Fruit fly (Drosophila melanogaster) whole organism, embryonic: ENCODE measurements around the gene Atg8b.

Experiments
- B-H1 ChIP-seq: fragments of 200-800 bp; sonication (Bioruptor generic); IDR thresholded peaks from 3 replicates; pipeline ENCODE4 v1.3.6; 2022; ENCODE audit warnings: missing biosample characterization, missing genetic modification characterization
- CG10274 ChIP-seq: fragments of 200-800 bp; sonication (Bioruptor generic); optimal IDR thresholded peaks from 3 replicates; lab custom pipeline; 2017; ENCODE audit warnings: missing biosample characterization, mild to moderate bottlenecking, missing genetic modification characterization
- CG12071 ChIP-seq: fragments of 200-800 bp; sonication (Bioruptor generic); optimal IDR thresholded peaks from 3 replicates; lab custom pipeline; 2018; ENCODE audit warnings: missing biosample characterization, mild to moderate bottlenecking, missing genetic modification characterization
- CG12299 ChIP-seq: fragments of 200-800 bp; sonication (Bioruptor generic); optimal IDR thresholded peaks from 2 replicates; lab custom pipeline; 2018; ENCODE audit warnings: missing biosample characterization, mild to moderate bottlenecking, missing genetic modification characterization
- CG13424 ChIP-seq: fragments of 200-800 bp; sonication (Bioruptor generic); optimal IDR thresholded peaks from 2 replicates; lab custom pipeline; 2019; ENCODE audit warnings: missing biosample characterization, mild to moderate bottlenecking, missing genetic modification characterization, moderate library complexity
- CG14860 ChIP-seq: fragments of 200-800 bp; sonication (Bioruptor generic); IDR thresholded peaks from 3 replicates; pipeline ENCODE4 v1.3.6; 2022; ENCODE audit warnings: missing biosample characterization, missing genetic modification characterization; ENCODE audit not compliant: partially characterized antibody
- CG15011 ChIP-seq: fragments of 200-800 bp; sonication (Bioruptor generic); optimal IDR thresholded peaks from 3 replicates; lab custom pipeline; 2018; ENCODE audit warnings: missing biosample characterization, mild to moderate bottlenecking, missing genetic modification characterization
- CG16815 ChIP-seq: fragments of 200-800 bp; sonication (Bioruptor generic); optimal IDR thresholded peaks from 3 replicates; lab custom pipeline; 2017; ENCODE audit warnings: missing biosample characterization, mild to moderate bottlenecking, missing genetic modification characterization
- CG18476 ChIP-seq: fragments of 200-800 bp; sonication (Bioruptor generic); optimal IDR thresholded peaks from 2 replicates; lab custom pipeline; 2016; ENCODE audit warnings: missing biosample characterization, mild to moderate bottlenecking, missing genetic modification characterization
- CG30020 ChIP-seq: fragments of 200-800 bp; optimal IDR thresholded peaks from 2 replicates; lab custom pipeline; 2019; ENCODE audit warnings: missing biosample characterization, mild to moderate bottlenecking, missing genetic modification characterization, moderate library complexity
- CG31441 ChIP-seq: fragments of 200-800 bp; sonication (Bioruptor generic); IDR thresholded peaks from 2 replicates; pipeline ENCODE4 v1.3.6; 2022; ENCODE audit warnings: missing biosample characterization, missing genetic modification characterization
- CG3163 ChIP-seq: fragments of 200-800 bp; sonication (Bioruptor generic); optimal IDR thresholded peaks from 3 replicates; lab custom pipeline; 2016; ENCODE audit warnings: missing biosample characterization, missing genetic modification characterization
- CG43689 ChIP-seq: fragments of 200-800 bp; sonication (Bioruptor generic); IDR thresholded peaks from 2 replicates; pipeline ENCODE4 v1.3.6; 2022; ENCODE audit warnings: missing biosample characterization, missing genetic modification characterization
- CG4617 ChIP-seq: fragments of 200-800 bp; sonication (Bioruptor generic); optimal IDR thresholded peaks from 3 replicates; lab custom pipeline; 2016; ENCODE audit warnings: missing biosample characterization, missing genetic modification characterization, borderline replicate concordance
- CG6813 ChIP-seq: fragments of 200-800 bp; sonication (Bioruptor generic); optimal IDR thresholded peaks from 2 replicates; lab custom pipeline; 2017; ENCODE audit warnings: missing biosample characterization, missing genetic modification characterization, mild to moderate bottlenecking, moderate library complexity, missing genetic modification reagents
- CG7928 ChIP-seq: fragments of 200-800 bp; sonication (Bioruptor generic); optimal IDR thresholded peaks from 2 replicates; lab custom pipeline; 2017; ENCODE audit warnings: missing biosample characterization, mild to moderate bottlenecking, missing genetic modification characterization
- CkIIα-i1 ChIP-seq: fragments of 200-800 bp; sonication (Bioruptor generic); IDR thresholded peaks from 2 replicates; pipeline ENCODE4 v1.3.6; 2022; ENCODE audit warnings: missing biosample characterization, missing genetic modification characterization
- Drgx ChIP-seq: fragments of 200-800 bp; sonication (Bioruptor generic); IDR thresholded peaks from 2 replicates; pipeline ENCODE4 v1.3.6; 2022; ENCODE audit warnings: missing biosample characterization, missing genetic modification characterization
- ERR ChIP-seq: fragments of 200-800 bp; sonication (Bioruptor generic); optimal IDR thresholded peaks from 2 replicates; lab custom pipeline; 2016; ENCODE audit warnings: missing biosample characterization, missing genetic modification characterization
- Hmx ChIP-seq: fragments of 200-800 bp; sonication (Bioruptor generic); optimal IDR thresholded peaks from 2 replicates; lab custom pipeline; 2016; ENCODE audit warnings: missing biosample characterization, missing genetic modification characterization
- Hr39 ChIP-seq: fragments of >200 bp; optimal IDR thresholded peaks from 2 replicates; lab custom pipeline; 2017
- Mrtf ChIP-seq: fragments of 200-800 bp; sonication (Bioruptor generic); IDR thresholded peaks from 3 replicates; pipeline ENCODE4 v1.3.6; 2022; ENCODE audit warnings: missing biosample characterization, missing genetic modification characterization
- Myb ChIP-seq: fragments of 200-800 bp; sonication (Bioruptor generic); optimal IDR thresholded peaks from 2 replicates; lab custom pipeline; 2016; ENCODE audit warnings: missing biosample characterization, missing genetic modification characterization
- NfI ChIP-seq: fragments of 200-800 bp; sonication (Bioruptor generic); optimal IDR thresholded peaks from 3 replicates; lab custom pipeline; 2018; ENCODE audit warnings: missing biosample characterization, mild to moderate bottlenecking, missing genetic modification characterization, moderate library complexity
- Tbp ChIP-seq: fragments of >200 bp; optimal IDR thresholded peaks from 2 replicates; lab custom pipeline; 2018; ENCODE audit warnings: missing biosample characterization, missing genetic modification characterization
- amos ChIP-seq: fragments of 200-800 bp; sonication (Bioruptor generic); IDR thresholded peaks from 2 replicates; pipeline ENCODE4 v1.3.6; 2022; ENCODE audit warnings: missing biosample characterization, missing genetic modification characterization; ENCODE audit not compliant: partially characterized antibody
- ash1 ChIP-seq: fragments of 200-800 bp; sonication (Bioruptor generic); optimal IDR thresholded peaks from 2 replicates; lab custom pipeline; 2018; ENCODE audit warnings: missing biosample characterization, mild to moderate bottlenecking, missing genetic modification characterization
- az2 ChIP-seq: fragments of 200-800 bp; sonication (Bioruptor generic); optimal IDR thresholded peaks from 3 replicates; lab custom pipeline; 2016; ENCODE audit warnings: missing biosample characterization, missing genetic modification characterization
- bigmax ChIP-seq: fragments of 200-800 bp; sonication (Bioruptor generic); optimal IDR thresholded peaks from 2 replicates; lab custom pipeline; 2018; ENCODE audit warnings: missing biosample characterization, mild to moderate bottlenecking, missing genetic modification characterization
- btn ChIP-seq: fragments of 200-800 bp; sonication (Bioruptor generic); optimal IDR thresholded peaks from 2 replicates; lab custom pipeline; 2016; ENCODE audit warnings: missing biosample characterization, missing genetic modification characterization
- cato ChIP-seq: fragments of 200-800 bp; sonication (Bioruptor generic); optimal IDR thresholded peaks from 2 replicates; lab custom pipeline; 2016; ENCODE audit warnings: missing biosample characterization, missing genetic modification characterization, borderline replicate concordance
- cwo ChIP-seq: fragments of 200-800 bp; sonication (Bioruptor generic); optimal IDR thresholded peaks from 3 replicates; lab custom pipeline; 2017; ENCODE audit warnings: missing biosample characterization, missing genetic modification characterization, mild to moderate bottlenecking, moderate library complexity, missing genetic modification reagents
- dm ChIP-seq: fragments of 200-800 bp; sonication (Bioruptor generic); optimal IDR thresholded peaks from 3 replicates; lab custom pipeline; 2016; ENCODE audit warnings: missing biosample characterization, missing genetic modification characterization
- en ChIP-seq: fragments of 200-800 bp; sonication (Bioruptor generic); optimal IDR thresholded peaks from 2 replicates; lab custom pipeline; 2016; ENCODE audit warnings: missing biosample characterization, missing genetic modification characterization
- ewg ChIP-seq: fragments of 200-800 bp; sonication (Bioruptor generic); optimal IDR thresholded peaks from 3 replicates; lab custom pipeline; 2017; ENCODE audit warnings: mild to moderate bottlenecking, missing biosample characterization, missing genetic modification reagents, missing genetic modification characterization
- fd96Cb ChIP-seq: fragments of 200-800 bp; sonication (Bioruptor generic); optimal IDR thresholded peaks from 2 replicates; lab custom pipeline; 2018; ENCODE audit warnings: missing biosample characterization, mild to moderate bottlenecking, missing genetic modification characterization, moderate library complexity
- lbe ChIP-seq: fragments of 200-800 bp; sonication (Bioruptor generic); optimal IDR thresholded peaks from 2 replicates; lab custom pipeline; 2016; ENCODE audit warnings: missing biosample characterization, mild to moderate bottlenecking, missing genetic modification characterization
- nerfin-1 ChIP-seq: fragments of 200-800 bp; sonication (Bioruptor generic); optimal IDR thresholded peaks from 3 replicates; lab custom pipeline; 2019; ENCODE audit warnings: missing biosample characterization, mild to moderate bottlenecking, missing genetic modification characterization, moderate library complexity
- onecut ChIP-seq: fragments of 200-800 bp; sonication (Bioruptor generic); IDR thresholded peaks from 2 replicates; pipeline ENCODE4 v1.3.6; 2022; ENCODE audit warnings: missing biosample characterization, missing genetic modification characterization
- pan ChIP-seq, 4 experiments: fragments of >200 bp in 3 of 4; fragments of 200-800 bp in 1 of 4; sonication (Bioruptor generic) in 1 of 4; optimal IDR thresholded peaks in 3 of 4; IDR thresholded peaks in 1 of 4; 2 replicates each; pipeline versions ENCODE4 v1.3.6 to Lab custom; 2017 to 2022; ENCODE audit warnings: missing biosample characterization in 2 of 4, missing genetic modification characterization in 2 of 4, mixed read lengths in 1 of 4
- pho ChIP-seq: fragments of 200-800 bp; sonication (Bioruptor generic); optimal IDR thresholded peaks from 2 replicates; lab custom pipeline; 2016; ENCODE audit warnings: missing biosample characterization, missing genetic modification characterization
- pita ChIP-seq: fragments of 200-800 bp; sonication (Bioruptor generic); optimal IDR thresholded peaks from 2 replicates; lab custom pipeline; 2017; ENCODE audit warnings: missing biosample characterization, mild to moderate bottlenecking, missing genetic modification characterization
- sc ChIP-seq, 3 experiments: fragments of >200 bp in 2 of 3; fragments of 200-800 bp in 1 of 3; sonication (Bioruptor generic) in 1 of 3; optimal IDR thresholded peaks; 2 replicates in 2 of 3; 3 replicates in 1 of 3; lab custom pipeline; 2017; ENCODE audit warnings: mild to moderate bottlenecking in 1 of 3, missing biosample characterization in 1 of 3, missing genetic modification characterization in 1 of 3, missing genetic modification reagents in 1 of 3
- slbo ChIP-seq: fragments of 200-800 bp; sonication (Bioruptor generic); IDR thresholded peaks from 2 replicates; pipeline ENCODE4 v1.3.6; 2022; ENCODE audit warnings: missing biosample characterization, missing genetic modification characterization
- sna ChIP-seq: fragments of 200-800 bp; sonication (Bioruptor generic); IDR thresholded peaks from 2 replicates; pipeline ENCODE4 v1.3.6; 2022; ENCODE audit warnings: missing biosample characterization, missing genetic modification characterization; ENCODE audit not compliant: partially characterized antibody
- tll ChIP-seq, 2 experiments: fragments of 200-800 bp in 1 of 2; fragments of >200 bp in 1 of 2; sonication (Bioruptor generic) in 1 of 2; optimal IDR thresholded peaks; 2 replicates each; lab custom pipeline; 2017 to 2019; ENCODE audit warnings: missing biosample characterization in 2 of 2, missing genetic modification characterization in 2 of 2, mild to moderate bottlenecking in 1 of 2, moderate library complexity in 1 of 2
- zfh1 ChIP-seq: fragments of 200-800 bp; sonication (Bioruptor generic); IDR thresholded peaks from 3 replicates; pipeline ENCODE4 v1.3.6; 2022; ENCODE audit warnings: missing biosample characterization, missing genetic modification characterization

Atg8b gene

dm6 chr3R:17703691-17704537 is 20.9 kb downstream of the Atg8b start (continued):
- peak; percentile 99 for TF ChIP-seq pho (GFP tag; lab: Kevin White, UChicago)
- peak; percentile 93 for TF ChIP-seq CG10274
- peak; percentile 97 for TF ChIP-seq onecut (GFP tag; lab: Robert Waterston, UW)
- TF ChIP-seq Hmx (GFP tag; lab: Kevin White, UChicago) = peak; percentile 94
- peak; percentile 100 for TF ChIP-seq Drgx (GFP tag; lab: Robert Waterston, UW)
- TF ChIP-seq CG12299 = peak; percentile 96
- peak; percentile 99 for TF ChIP-seq az2
- peak; percentile 94 for TF ChIP-seq nerfin-1 (tag; lab: Kevin White, UChicago)
- peak; percentile 97 for TF ChIP-seq CG13424 (tag; lab: Kevin White, UChicago)
- TF ChIP-seq CG4617 (GFP tag; lab: Kevin White, UChicago) = peak; percentile 99
- TF ChIP-seq CG43689 (GFP tag; lab: Robert Waterston, UW) = peak; percentile 98
- peak; percentile 98 for TF ChIP-seq CG6813 (GFP tag; lab: Kevin White, UChicago)
- peak; percentile 99 for TF ChIP-seq NfI (GFP tag; lab: Kevin White, UChicago)
- peak; percentile 99 for TF ChIP-seq B-H1 (GFP tag; lab: Robert Waterston, UW)
- peak; percentile 99 for TF ChIP-seq cato
- peak; percentile 99 for TF ChIP-seq CG12071 (GFP tag; lab: Kevin White, UChicago)
- peak; percentile 99 for TF ChIP-seq Mrtf (GFP tag; lab: Robert Waterston, UW)
- TF ChIP-seq fd96Cb (tag; lab: Kevin White, UChicago) = peak; percentile 99
- no peak for TF ChIP-seq amos (GFP tag; lab: Robert Waterston, UW)
- TF ChIP-seq pan (optimal IDR thresholded peaks at IDR 0.05; lab: Kevin White, UChicago) = no peak
- TF ChIP-seq pan (GFP tag; optimal IDR thresholded peaks at IDR 0.05 in 1 of 2, IDR thresholded peaks at IDR 0.05 in 1 of 2) = peak in 1 of 2 experiments; percentile 99
- TF ChIP-seq ewg (GFP tag; lab: Kevin White, UChicago) = peak; percentile 98
- peak; percentile 98 for TF ChIP-seq btn
- peak; percentile 98 for TF ChIP-seq dm
- TF ChIP-seq ERR (GFP tag; lab: Kevin White, UChicago) = peak; percentile 98
- TF ChIP-seq slbo (GFP tag; lab: Robert Waterston, UW) = peak; percentile 99
- TF ChIP-seq CG15011 (GFP tag; lab: Kevin White, UChicago) = peak; percentile 98
- TF ChIP-seq cwo (GFP tag; lab: Kevin White, UChicago) = peak; percentile 97
- no peak for TF ChIP-seq Tbp
- TF ChIP-seq CG16815 (GFP tag; lab: Kevin White, UChicago) = peak; percentile 98
- TF ChIP-seq zfh1 (GFP tag; lab: Robert Waterston, UW) = peak; percentile 99
- peak; percentile 93 for TF ChIP-seq CG3163
- peak; percentile 80 for TF ChIP-seq CG30020
- no peak for TF ChIP-seq Hr39 (lab: Kevin White, UChicago)
- no peak for TF ChIP-seq sc (optimal IDR thresholded peaks at IDR 0.05; lab: Kevin White, UChicago)
- TF ChIP-seq sc (GFP tag; optimal IDR thresholded peaks at IDR 0.05; lab: Kevin White, UChicago) = peak; percentile 99
- peak in 1 of 2 experiments; percentile 54 for TF ChIP-seq tll (GFP tag; optimal IDR thresholded peaks at IDR 0.05; lab: Kevin White, UChicago)
- TF ChIP-seq CG7928 (GFP tag; lab: Kevin White, UChicago) = peak; percentile 81
- peak; percentile 94 for TF ChIP-seq Myb (GFP tag; lab: Kevin White, UChicago)
- peak; percentile 80 for TF ChIP-seq ash1 (GFP tag; lab: Kevin White, UChicago)
- TF ChIP-seq pita = no peak
- TF ChIP-seq sna (GFP tag; lab: Robert Waterston, UW) = no peak; the same call in 1 of the 2 replicates
- peak; percentile 98 for TF ChIP-seq CG18476 (GFP tag; lab: Kevin White, UChicago)
- peak; percentile 99 for TF ChIP-seq en (GFP tag; lab: Kevin White, UChicago)
- TF ChIP-seq CG14860 (GFP tag; lab: Robert Waterston, UW) = no peak
- peak; percentile 99 for TF ChIP-seq CG31441 (GFP tag; lab: Robert Waterston, UW)
- peak; percentile 96 for TF ChIP-seq CkIIα-i1
- peak; percentile 81 for TF ChIP-seq bigmax
- TF ChIP-seq lbe (GFP tag; lab: Kevin White, UChicago) = peak; percentile 99
